Worm (Caenorhabditis elegans): ENCODE measurements around the gene str-28.

DNA sequence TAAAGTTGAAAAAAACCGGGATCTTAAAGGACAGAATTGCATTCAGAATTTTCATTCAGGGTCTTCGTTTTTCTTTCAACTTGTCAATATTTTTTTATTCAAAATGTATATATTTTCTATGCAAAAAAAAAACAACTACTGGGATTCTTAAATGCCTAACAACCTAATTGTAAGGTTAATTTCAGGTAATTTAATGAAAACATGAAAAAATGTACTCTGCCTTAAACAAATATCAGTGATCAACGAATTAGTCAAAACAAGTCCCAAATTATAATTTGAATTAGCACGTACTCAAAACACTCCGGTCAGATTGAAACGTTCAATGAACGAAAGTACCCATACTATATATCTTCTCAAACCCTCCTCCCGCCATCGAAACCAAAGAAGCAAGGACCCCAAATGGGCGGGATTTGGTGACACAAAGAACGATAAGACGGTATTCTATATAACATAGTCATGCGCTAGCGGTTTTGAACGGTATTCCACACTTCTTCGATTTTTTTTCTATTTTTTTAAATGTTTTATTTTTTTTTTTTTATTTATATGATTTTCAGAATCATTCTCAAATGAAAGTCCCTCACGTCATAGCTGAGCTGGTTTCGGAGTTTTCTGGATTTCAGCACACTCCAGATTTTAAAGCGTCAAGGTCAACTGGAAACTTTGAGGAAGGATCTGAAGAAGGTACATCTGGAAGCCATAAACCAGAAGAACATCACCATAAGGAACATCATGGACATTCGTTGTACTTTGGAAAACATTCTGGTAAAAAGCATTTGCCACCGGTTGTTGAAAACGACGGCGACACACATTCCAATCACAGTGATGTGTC lies 37.1 kb downstream of the str-28 start, which contains the start of the genes ddo-2 and F25E5.8:
- TF ChIP-seq sox-4 (tag; optimal IDR thresholded peaks at IDR 0.05) (no peak), ceh-2 (tag; optimal IDR thresholded peaks at IDR 0.05) (no peak), ama-1 (optimal IDR thresholded peaks at IDR 0.05) (no peak), unc-55 (GFP tag; optimal IDR thresholded peaks at IDR 0.05) (no peak), fkh-10 (GFP tag; optimal IDR thresholded peaks at IDR 0.05) (no peak), rnt-1 (tag; optimal IDR thresholded peaks at IDR 0.05) (no peak), tbx-2 (tag; optimal IDR thresholded peaks at IDR 0.05) (no peak), ceh-48 (tag; optimal IDR thresholded peaks at IDR 0.05) (no peak), syd-9 (tag; optimal IDR thresholded peaks at IDR 0.05) (no peak), elt-2 (tag; optimal IDR thresholded peaks at IDR 0.05) (no peak), K09A11.1 (tag; optimal IDR thresholded peaks at IDR 0.05; ENCODE audit: insufficient read depth) (no peak), nfya-1 (tag; optimal IDR thresholded peaks at IDR 0.05) (no peak)
